Worm (Caenorhabditis elegans): ENCODE data around the gene F31D4.2.

The F31D4.2 gene

ce11 chrV:20850580-20850979 is 5.2 kb upstream of the F31D4.2 start, which contains the start of gene clec-264:
Gene clec-264 (minus strand): TSS chrV:20850701.
- TF ChIP-seq hlh-1 (tag; optimal IDR thresholded peaks at IDR 0.05) (peak; percentile 77), snpc-4 (tag; optimal IDR thresholded peaks at IDR 0.05) (no peak), unc-39 (tag; optimal IDR thresholded peaks at IDR 0.05) (no peak), unc-62 (GFP tag; optimal IDR thresholded peaks at IDR 0.05) (peak; percentile 72)

DNA sequence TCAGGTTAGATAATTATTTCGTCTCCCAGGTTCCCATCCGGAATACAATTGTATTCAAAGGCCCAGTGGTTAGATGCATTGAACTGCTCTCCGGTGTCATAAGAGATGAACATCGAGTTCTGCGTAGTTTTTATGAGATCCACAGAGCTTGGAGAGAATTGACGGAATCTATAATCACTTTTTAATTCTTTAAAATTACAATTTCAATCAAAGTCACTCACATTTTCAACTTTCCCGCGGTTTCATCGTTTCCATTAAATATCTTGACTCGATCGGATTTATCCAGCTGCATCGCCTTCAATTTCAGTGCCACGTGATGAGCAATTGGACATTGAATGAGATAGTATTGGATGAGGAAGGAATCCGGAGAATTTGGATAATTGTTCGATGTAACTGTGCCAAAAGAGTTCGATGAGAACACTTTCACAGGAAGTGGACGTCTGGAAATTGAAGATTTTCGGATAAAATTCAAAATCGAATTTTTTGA is 2.4 kb upstream of the F31D4.2 start:
- no peak for TF ChIP-seq nhr-76 (tag; optimal IDR thresholded peaks at IDR 0.05)
- TF ChIP-seq pha-4 (tag; optimal IDR thresholded peaks at IDR 0.05) = no peak
- TF ChIP-seq zip-8 (tag; optimal IDR thresholded peaks at IDR 0.05) = no peak
- no peak for TF ChIP-seq nhr-2 (tag; optimal IDR thresholded peaks at IDR 0.05)
- no peak for TF ChIP-seq elt-1 (tag; optimal IDR thresholded peaks at IDR 0.05; ENCODE audit: borderline replicate concordance, insufficient read depth)
- no peak for TF ChIP-seq lin-13 (tag; optimal IDR thresholded peaks at IDR 0.05)
- TF ChIP-seq nhr-237 (tag; optimal IDR thresholded peaks at IDR 0.05) = no peak
- TF ChIP-seq sptf-1 (tag; optimal IDR thresholded peaks at IDR 0.05) = no peak
- no peak for TF ChIP-seq unc-120 (tag; optimal IDR thresholded peaks at IDR 0.05; ENCODE audit: poor library complexity, severe bottlenecking)

DNA sequence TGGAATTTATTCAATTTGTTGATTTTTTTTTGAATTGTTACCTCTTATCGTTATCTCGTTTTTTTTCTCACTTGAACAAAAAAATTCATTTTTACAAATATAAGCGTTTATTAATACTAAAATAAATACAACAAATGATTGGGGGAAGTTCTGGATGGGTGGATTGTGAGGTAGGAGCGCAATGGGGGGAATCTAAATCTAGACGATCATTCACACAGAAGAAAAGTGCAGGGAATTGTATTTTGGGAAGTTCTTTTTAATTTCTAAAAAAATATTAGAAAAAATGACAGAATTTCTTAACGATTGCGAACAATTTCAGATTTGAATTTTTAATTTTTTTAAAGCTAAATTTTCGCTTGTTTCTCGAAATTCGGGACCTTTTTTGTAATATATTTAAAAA is 3.9 kb downstream of the F31D4.2 start:
- TF ChIP-seq ces-1 (GFP tag; optimal IDR thresholded peaks at IDR 0.05) (no peak), lsy-2 (tag; optimal IDR thresholded peaks at IDR 0.05) (no peak), mep-1 (tag; optimal IDR thresholded peaks at IDR 0.05) (no peak), elt-1 (tag; optimal IDR thresholded peaks at IDR 0.05; ENCODE audit: borderline replicate concordance, insufficient read depth) (no peak), zip-8 (tag; optimal IDR thresholded peaks at IDR 0.05) (no peak), unc-120 (tag; optimal IDR thresholded peaks at IDR 0.05; ENCODE audit: poor library complexity, severe bottlenecking) (no peak), bed-3 (GFP tag; optimal IDR thresholded peaks at IDR 0.05) (no peak), unc-62 (GFP tag; optimal IDR thresholded peaks at IDR 0.05) (no peak), flh-1 (GFP tag; optimal IDR thresholded peaks at IDR 0.05) (no peak), nhr-76 (tag; optimal IDR thresholded peaks at IDR 0.05) (no peak), lin-13 (tag; optimal IDR thresholded peaks at IDR 0.05) (no peak), ztf-11 (tag; optimal IDR thresholded peaks at IDR 0.05) (no peak), unc-39 (tag; optimal IDR thresholded peaks at IDR 0.05) (no peak), drap-1 (GFP tag; optimal IDR thresholded peaks at IDR 0.05) (no peak), nhr-2 (tag; optimal IDR thresholded peaks at IDR 0.05) (no peak), M03D4.4 (tag; optimal IDR thresholded peaks at IDR 0.05) (no peak), elt-3 (tag; optimal IDR thresholded peaks at IDR 0.05) (no peak)

DNA sequence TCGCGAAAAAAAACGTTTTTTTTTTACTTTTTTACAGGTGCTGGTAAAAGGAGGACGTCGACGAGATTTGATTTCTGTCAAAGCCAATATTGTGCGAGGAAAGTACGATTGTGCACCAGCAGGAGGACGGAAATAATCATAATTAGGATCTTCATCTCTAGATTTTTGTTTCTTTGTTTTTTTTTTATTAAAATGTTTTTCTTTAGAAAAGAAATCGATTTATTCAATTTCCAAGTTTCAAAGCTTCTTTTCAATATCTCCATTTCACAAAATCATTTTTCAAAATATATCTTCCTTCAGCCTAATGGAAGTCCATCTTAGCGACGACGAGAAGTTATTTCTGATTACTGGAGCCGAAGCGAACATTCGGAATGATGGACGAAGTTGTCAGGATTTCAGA is 6.8 kb downstream of the F31D4.2 start, which contains the start of gene exos-7:
exos-7 (plus strand) TSS at position 301 of the 400 bp plus-strand sequence.
- TF ChIP-seq lin-32 (GFP tag; optimal IDR thresholded peaks at IDR 0.05) (no peak), ces-1 (GFP tag; optimal IDR thresholded peaks at IDR 0.05) (no peak), snpc-4 (tag; optimal IDR thresholded peaks at IDR 0.05) (no peak), mab-5 (tag; optimal IDR thresholded peaks at IDR 0.05) (no peak), ztf-11 (tag; optimal IDR thresholded peaks at IDR 0.05) (no peak), mep-1 (tag; optimal IDR thresholded peaks at IDR 0.05) (no peak), nhr-76 (tag; optimal IDR thresholded peaks at IDR 0.05) (no peak), unc-39 (tag; optimal IDR thresholded peaks at IDR 0.05) (no peak), drap-1 (GFP tag; optimal IDR thresholded peaks at IDR 0.05) (no peak), ham-2 (GFP tag; optimal IDR thresholded peaks at IDR 0.05) (no peak), lsy-2 (tag; optimal IDR thresholded peaks at IDR 0.05) (no peak), ceh-83 (GFP tag; optimal IDR thresholded peaks at IDR 0.05) (no peak), ceh-43 (GFP tag; optimal IDR thresholded peaks at IDR 0.05) (no peak), M03D4.4 (tag; optimal IDR thresholded peaks at IDR 0.05) (no peak), ceh-39 (tag; optimal IDR thresholded peaks at IDR 0.05) (no peak), pha-4 (tag; optimal IDR thresholded peaks at IDR 0.05) (no peak), cnd-1 (tag; optimal IDR thresholded peaks at IDR 0.05) (no peak)

DNA sequence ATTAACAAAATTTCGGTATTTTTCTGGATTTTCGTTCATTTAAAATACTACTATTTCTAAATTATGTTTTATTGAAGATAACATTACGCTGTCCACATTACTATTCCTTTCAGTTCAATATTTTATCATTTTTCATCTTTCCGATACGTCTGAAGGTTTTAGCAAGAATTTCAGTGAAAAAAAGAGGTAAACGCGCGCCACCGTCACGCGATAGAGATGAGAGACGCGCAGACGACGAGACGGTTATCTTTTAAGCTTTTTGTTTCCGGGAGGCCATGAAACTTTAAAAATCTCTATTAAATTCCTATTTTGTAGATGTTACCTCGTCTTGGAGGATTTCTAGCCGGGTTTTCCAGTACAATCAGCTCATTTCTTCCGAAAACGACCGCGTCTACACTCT is 7.6 kb downstream of the F31D4.2 start, which contains the start of gene mrps-12:
mrps-12 (plus strand) TSS at position 316 of the 400 bp plus-strand sequence.
- TF ChIP-seq lin-13 (tag; optimal IDR thresholded peaks at IDR 0.05) = no peak
- TF ChIP-seq ces-1 (GFP tag; optimal IDR thresholded peaks at IDR 0.05) = peak; percentile 10
- peak; percentile 41 for TF ChIP-seq ceh-83 (GFP tag; optimal IDR thresholded peaks at IDR 0.05)
- TF ChIP-seq nhr-2 (tag; optimal IDR thresholded peaks at IDR 0.05) = no peak

ce11 chrV:20832554-20832963 is 12.8 kb downstream of the F31D4.2 start:
- TF ChIP-seq bed-3 (GFP tag; optimal IDR thresholded peaks at IDR 0.05) (peak; percentile 15), sem-2 (GFP tag; optimal IDR thresholded peaks at IDR 0.05) (no peak), nhr-76 (tag; optimal IDR thresholded peaks at IDR 0.05) (no peak), ces-1 (GFP tag; optimal IDR thresholded peaks at IDR 0.05) (peak; percentile 90), mab-5 (tag; optimal IDR thresholded peaks at IDR 0.05) (no peak), blmp-1 (tag; optimal IDR thresholded peaks at IDR 0.05) (no peak), lin-13 (tag; optimal IDR thresholded peaks at IDR 0.05) (peak; percentile 7), mls-2 (tag; optimal IDR thresholded peaks at IDR 0.05) (no peak), sptf-1 (tag; optimal IDR thresholded peaks at IDR 0.05) (peak; percentile 63), nhr-12 (tag; optimal IDR thresholded peaks at IDR 0.05) (no peak), nhr-237 (tag; optimal IDR thresholded peaks at IDR 0.05) (no peak), nhr-28 (tag; optimal IDR thresholded peaks at IDR 0.05) (no peak), mep-1 (tag; optimal IDR thresholded peaks at IDR 0.05) (peak; percentile 52)

All from whole organism, mixed stage, embryonic.